Fruit fly (Drosophila melanogaster) whole organism, embryonic: ENCODE results near the gene CG13364.
A peak's percentile ranks its signal among the peaks of the same experiment; 100 is the strongest.

Experiments used
- Bteb2 ChIP-seq: fragments of 200-800 bp; sonication (Bioruptor generic); optimal IDR thresholded peaks from 2 replicates; lab custom pipeline; 2016; ENCODE audit warnings: missing biosample characterization, missing genetic modification characterization
- CG1024 ChIP-seq: fragments of 200-800 bp; sonication (Bioruptor generic); IDR thresholded peaks from 2 replicates; pipeline ENCODE4 v1.3.6; 2022; ENCODE audit warnings: missing biosample characterization, missing genetic modification characterization
- CG10274 ChIP-seq: fragments of 200-800 bp; sonication (Bioruptor generic); optimal IDR thresholded peaks from 3 replicates; lab custom pipeline; 2017; ENCODE audit warnings: missing biosample characterization, mild to moderate bottlenecking, missing genetic modification characterization
- CG10654 ChIP-seq: fragments of 200-800 bp; sonication (Bioruptor generic); optimal IDR thresholded peaks from 2 replicates; lab custom pipeline; 2016; ENCODE audit warnings: missing biosample characterization, missing genetic modification characterization
- CG11247 ChIP-seq: fragments of 200-800 bp; sonication (Bioruptor generic); IDR thresholded peaks from 2 replicates; pipeline ENCODE4 v1.3.6; 2022; ENCODE audit warnings: missing biosample characterization, missing genetic modification characterization
- CG12769 ChIP-seq: fragments of 200-800 bp; sonication (Bioruptor generic); optimal IDR thresholded peaks from 2 replicates; lab custom pipeline; 2019; ENCODE audit warnings: missing biosample characterization, mild to moderate bottlenecking, missing genetic modification characterization, moderate library complexity
- CG14667 ChIP-seq: fragments of 200-800 bp; sonication (Bioruptor generic); IDR thresholded peaks from 2 replicates; pipeline ENCODE4 v1.3.6; 2022; ENCODE audit warnings: missing biosample characterization, missing genetic modification characterization
- CG14860 ChIP-seq: fragments of 200-800 bp; sonication (Bioruptor generic); IDR thresholded peaks from 3 replicates; pipeline ENCODE4 v1.3.6; 2022; ENCODE audit warnings: missing biosample characterization, missing genetic modification characterization; ENCODE audit not compliant: partially characterized antibody
- CG16779 ChIP-seq: fragments of 200-800 bp; sonication (Bioruptor generic); IDR thresholded peaks from 2 replicates; pipeline ENCODE4 v1.3.6; 2022; ENCODE audit warnings: missing biosample characterization, missing genetic modification characterization
- CG2120 ChIP-seq: fragments of 200-800 bp; sonication (Bioruptor generic); optimal IDR thresholded peaks from 3 replicates; lab custom pipeline; 2016; ENCODE audit warnings: missing biosample characterization, missing genetic modification characterization
- CG2129 ChIP-seq: fragments of 200-800 bp; sonication (Bioruptor generic); IDR thresholded peaks from 2 replicates; pipeline ENCODE4 v1.3.6; 2022; ENCODE audit warnings: missing biosample characterization, missing genetic modification characterization; ENCODE audit not compliant: partially characterized antibody
- CG2202 ChIP-seq: fragments of 200-800 bp; sonication (Bioruptor generic); optimal IDR thresholded peaks from 2 replicates; lab custom pipeline; 2018; ENCODE audit warnings: missing biosample characterization, mild to moderate bottlenecking, missing genetic modification characterization
- CG30403 ChIP-seq: fragments of 200-800 bp; sonication (Bioruptor generic); optimal IDR thresholded peaks from 3 replicates; lab custom pipeline; 2016; ENCODE audit warnings: missing biosample characterization, missing genetic modification characterization
- CG3065 ChIP-seq: fragments of 200-800 bp; sonication (Bioruptor generic); optimal IDR thresholded peaks from 2 replicates; lab custom pipeline; 2016; ENCODE audit warnings: missing biosample characterization, missing genetic modification characterization
- CG32767 ChIP-seq: fragments of 200-800 bp; sonication (Bioruptor generic); IDR thresholded peaks from 2 replicates; pipeline ENCODE4 v1.3.6; 2022; ENCODE audit warnings: missing biosample characterization, missing genetic modification characterization
- CG3281 ChIP-seq: fragments of 200-800 bp; sonication (Bioruptor generic); optimal IDR thresholded peaks from 3 replicates; lab custom pipeline; 2017; ENCODE audit warnings: missing biosample characterization, mild to moderate bottlenecking, missing genetic modification characterization
- CG3847 ChIP-seq: fragments of 200-800 bp; sonication (Bioruptor generic); IDR thresholded peaks from 2 replicates; pipeline ENCODE4 v1.3.6; 2022; ENCODE audit warnings: missing biosample characterization, missing genetic modification characterization
- CG43689 ChIP-seq: fragments of 200-800 bp; sonication (Bioruptor generic); IDR thresholded peaks from 2 replicates; pipeline ENCODE4 v1.3.6; 2022; ENCODE audit warnings: missing biosample characterization, missing genetic modification characterization
- CG4854 ChIP-seq: fragments of 200-800 bp; sonication (Bioruptor generic); optimal IDR thresholded peaks from 2 replicates; lab custom pipeline; 2016; ENCODE audit warnings: missing biosample characterization, missing genetic modification characterization, inconsistent platforms
- CG6854 ChIP-seq: fragments of 200-800 bp; sonication (Bioruptor generic); optimal IDR thresholded peaks from 3 replicates; lab custom pipeline; 2017; ENCODE audit warnings: missing biosample characterization, mild to moderate bottlenecking, missing genetic modification characterization
- CG7372 ChIP-seq: fragments of 200-800 bp; sonication (Bioruptor generic); IDR thresholded peaks from 2 replicates; pipeline ENCODE4 v1.3.6; 2022; ENCODE audit warnings: missing biosample characterization, missing genetic modification characterization
- CG7745 ChIP-seq: fragments of 200-800 bp; sonication (Bioruptor generic); optimal IDR thresholded peaks from 2 replicates; lab custom pipeline; 2018; ENCODE audit warnings: missing biosample characterization, mild to moderate bottlenecking, missing genetic modification characterization, moderate library complexity
- CG7987 ChIP-seq: fragments of 200-800 bp; sonication (Bioruptor generic); optimal IDR thresholded peaks from 2 replicates; lab custom pipeline; 2018; ENCODE audit warnings: missing biosample characterization, mild to moderate bottlenecking, missing genetic modification characterization, moderate library complexity
- Dip3 ChIP-seq: fragments of 200-800 bp; sonication (Bioruptor generic); optimal IDR thresholded peaks from 3 replicates; lab custom pipeline; 2016; ENCODE audit warnings: missing biosample characterization, missing genetic modification characterization
- Dref ChIP-seq: fragments of 200-800 bp; sonication (Bioruptor generic); IDR thresholded peaks from 2 replicates; pipeline ENCODE4 v1.3.6; 2022; ENCODE audit warnings: missing biosample characterization, missing genetic modification characterization
- Gsc ChIP-seq: fragments of 200-800 bp; sonication (Bioruptor generic); IDR thresholded peaks from 2 replicates; pipeline ENCODE4 v1.3.6; 2022; ENCODE audit warnings: missing biosample characterization, missing genetic modification characterization
- HLH54F ChIP-seq: fragments of 200-800 bp; sonication (Bioruptor generic); optimal IDR thresholded peaks from 3 replicates; lab custom pipeline; 2016; ENCODE audit warnings: missing biosample characterization, missing genetic modification characterization
- Max ChIP-seq: fragments of 200-800 bp; sonication (Bioruptor generic); optimal IDR thresholded peaks from 2 replicates; lab custom pipeline; 2016; ENCODE audit warnings: missing biosample characterization, mild to moderate bottlenecking, missing genetic modification characterization
- Mrtf ChIP-seq: fragments of 200-800 bp; sonication (Bioruptor generic); IDR thresholded peaks from 3 replicates; pipeline ENCODE4 v1.3.6; 2022; ENCODE audit warnings: missing biosample characterization, missing genetic modification characterization
- Taf1 ChIP-seq: fragments of 200-800 bp; sonication (Bioruptor generic); IDR thresholded peaks from 2 replicates; pipeline ENCODE4 v1.3.6; 2022; ENCODE audit warnings: missing biosample characterization, missing genetic modification characterization
- ara ChIP-seq: fragments of 200-800 bp; sonication (Bioruptor generic); IDR thresholded peaks from 2 replicates; pipeline ENCODE4 v1.3.6; 2022; ENCODE audit warnings: missing biosample characterization, missing genetic modification characterization
- ash1 ChIP-seq: fragments of 200-800 bp; sonication (Bioruptor generic); optimal IDR thresholded peaks from 2 replicates; lab custom pipeline; 2018; ENCODE audit warnings: missing biosample characterization, mild to moderate bottlenecking, missing genetic modification characterization
- bcd ChIP-seq: fragments of 200-800 bp; sonication (Bioruptor generic); optimal IDR thresholded peaks from 2 replicates; lab custom pipeline; 2017; ENCODE audit warnings: missing biosample characterization, mild to moderate bottlenecking, missing genetic modification characterization
- chn ChIP-seq: fragments of 200-800 bp; sonication (Bioruptor generic); optimal IDR thresholded peaks from 2 replicates; lab custom pipeline; 2016; ENCODE audit warnings: missing biosample characterization, missing genetic modification characterization
- crp ChIP-seq, 2 experiments: fragments of 200-800 bp; sonication (Bioruptor generic); optimal IDR thresholded peaks; 2 replicates in 1 of 2; 3 replicates in 1 of 2; lab custom pipeline; 2017; ENCODE audit warnings: missing biosample characterization in 2 of 2, missing genetic modification characterization in 2 of 2, mild to moderate bottlenecking in 1 of 2, moderate library complexity in 1 of 2
- cwo ChIP-seq: fragments of 200-800 bp; sonication (Bioruptor generic); optimal IDR thresholded peaks from 3 replicates; lab custom pipeline; 2017; ENCODE audit warnings: missing biosample characterization, missing genetic modification characterization, mild to moderate bottlenecking, moderate library complexity, missing genetic modification reagents
- da ChIP-seq: fragments of 200-800 bp; sonication (Bioruptor generic); optimal IDR thresholded peaks from 2 replicates; lab custom pipeline; 2016; ENCODE audit warnings: missing biosample characterization, missing genetic modification characterization
- dysf ChIP-seq: fragments of 200-800 bp; sonication (Bioruptor generic); IDR thresholded peaks from 3 replicates; pipeline ENCODE4 v1.3.6; 2022; ENCODE audit warnings: missing biosample characterization, missing genetic modification characterization
- en ChIP-seq: fragments of 200-800 bp; sonication (Bioruptor generic); optimal IDR thresholded peaks from 2 replicates; lab custom pipeline; 2016; ENCODE audit warnings: missing biosample characterization, missing genetic modification characterization
- gce ChIP-seq: fragments of 200-800 bp; sonication (Bioruptor generic); IDR thresholded peaks from 3 replicates; pipeline ENCODE4 v1.3.6; 2022; ENCODE audit warnings: missing biosample characterization, missing genetic modification characterization
- gcm2 ChIP-seq: fragments of 200-800 bp; sonication (Bioruptor generic); optimal IDR thresholded peaks from 2 replicates; lab custom pipeline; 2016; ENCODE audit warnings: missing biosample characterization, missing genetic modification characterization
- grn ChIP-seq: fragments of 200-800 bp; sonication (Bioruptor generic); optimal IDR thresholded peaks from 3 replicates; lab custom pipeline; 2017; ENCODE audit warnings: missing biosample characterization, missing genetic modification characterization
- lbe ChIP-seq: fragments of 200-800 bp; sonication (Bioruptor generic); optimal IDR thresholded peaks from 2 replicates; lab custom pipeline; 2016; ENCODE audit warnings: missing biosample characterization, mild to moderate bottlenecking, missing genetic modification characterization
- onecut ChIP-seq: fragments of 200-800 bp; sonication (Bioruptor generic); IDR thresholded peaks from 2 replicates; pipeline ENCODE4 v1.3.6; 2022; ENCODE audit warnings: missing biosample characterization, missing genetic modification characterization
- peb ChIP-seq: fragments of 200-800 bp; sonication (Bioruptor generic); IDR thresholded peaks from 2 replicates; pipeline ENCODE4 v1.3.6; 2022; ENCODE audit warnings: missing biosample characterization, missing genetic modification characterization
- pho ChIP-seq: fragments of 200-800 bp; sonication (Bioruptor generic); optimal IDR thresholded peaks from 2 replicates; lab custom pipeline; 2016; ENCODE audit warnings: missing biosample characterization, missing genetic modification characterization
- phol ChIP-seq: fragments of 200-800 bp; sonication (Bioruptor generic); optimal IDR thresholded peaks from 3 replicates; lab custom pipeline; 2018; ENCODE audit warnings: missing biosample characterization, mild to moderate bottlenecking, missing genetic modification characterization, moderate library complexity
- repo ChIP-seq: fragments of 200-800 bp; sonication (Bioruptor generic); optimal IDR thresholded peaks from 2 replicates; lab custom pipeline; 2016; ENCODE audit warnings: missing biosample characterization, missing genetic modification characterization
- ro ChIP-seq: fragments of 200-800 bp; sonication (Bioruptor generic); IDR thresholded peaks from 2 replicates; pipeline ENCODE4 v1.3.6; 2022; ENCODE audit warnings: missing biosample characterization, missing genetic modification characterization
- slbo ChIP-seq: fragments of 200-800 bp; sonication (Bioruptor generic); IDR thresholded peaks from 2 replicates; pipeline ENCODE4 v1.3.6; 2022; ENCODE audit warnings: missing biosample characterization, missing genetic modification characterization
- tll ChIP-seq, 2 experiments: fragments of 200-800 bp in 1 of 2; fragments of >200 bp in 1 of 2; sonication (Bioruptor generic) in 1 of 2; optimal IDR thresholded peaks; 2 replicates each; lab custom pipeline; 2017 to 2019; ENCODE audit warnings: missing biosample characterization in 2 of 2, missing genetic modification characterization in 2 of 2, mild to moderate bottlenecking in 1 of 2, moderate library complexity in 1 of 2
- twi ChIP-seq: fragments of 200-800 bp; optimal IDR thresholded peaks from 2 replicates; lab custom pipeline; 2019; ENCODE audit warnings: missing biosample characterization, mild to moderate bottlenecking, missing genetic modification characterization, moderate library complexity

CG13364 gene

DNA sequence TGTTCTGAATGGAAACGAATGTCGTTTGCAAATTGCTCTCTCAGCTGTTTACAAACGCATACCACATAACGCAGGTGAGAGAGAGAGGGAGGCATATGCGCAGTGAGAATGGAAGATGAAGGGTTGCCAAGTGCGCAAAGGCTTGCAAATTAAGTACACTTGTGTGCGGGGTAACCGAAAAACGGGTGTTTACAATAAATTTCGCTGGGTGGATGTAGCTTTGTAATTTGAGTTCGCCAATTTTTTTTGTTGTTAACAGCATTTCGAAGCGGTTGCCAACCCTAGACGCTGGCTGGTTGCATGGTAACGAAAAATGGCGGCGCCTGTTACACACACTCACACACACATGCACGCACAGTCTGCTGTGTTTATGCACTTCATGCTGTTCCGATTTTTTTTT is 29.9 kb upstream of the CG13364 start (continued):
- TF ChIP-seq grn (GFP tag; lab: Kevin White, UChicago) (peak; percentile 44), gcm2 (GFP tag; lab: Kevin White, UChicago) (peak; percentile 96), dysf (GFP tag; lab: Robert Waterston, UW) (peak; percentile 98), HLH54F (GFP tag; lab: Kevin White, UChicago) (peak; percentile 95), CG12769 (tag; lab: Kevin White, UChicago) (peak; percentile 98), CG7987 (GFP tag; lab: Kevin White, UChicago) (peak; percentile 88), CG32767 (GFP tag; lab: Robert Waterston, UW) (peak; percentile 97), ro (GFP tag; lab: Robert Waterston, UW) (peak; percentile 89), phol (tag; lab: Kevin White, UChicago) (peak; percentile 96), CG10274 (GFP tag; lab: Kevin White, UChicago) (peak; percentile 90), CG14860 (GFP tag; lab: Robert Waterston, UW) (no peak), repo (GFP tag; lab: Kevin White, UChicago) (peak; percentile 95), CG2120 (GFP tag; lab: Kevin White, UChicago) (peak; percentile 93), CG4854 (GFP tag; lab: Kevin White, UChicago) (peak; percentile 88), CG11247 (GFP tag; lab: Robert Waterston, UW) (peak; percentile 96), ash1 (GFP tag; lab: Kevin White, UChicago) (peak; percentile 86), tll (GFP tag; optimal IDR thresholded peaks at IDR 0.05; lab: Kevin White, UChicago) (no peak), CG16779 (GFP tag; lab: Robert Waterston, UW) (peak; percentile 94), CG7372 (peak; percentile 97), CG10654 (GFP tag; lab: Kevin White, UChicago) (peak; percentile 92), peb (peak; percentile 94), CG3281 (GFP tag; lab: Kevin White, UChicago) (peak; percentile 94), bcd (GFP tag; lab: Kevin White, UChicago) (peak; percentile 94), chn (GFP tag; lab: Kevin White, UChicago) (peak; percentile 95), pho (GFP tag; lab: Kevin White, UChicago) (peak; percentile 88), crp (GFP tag; optimal IDR thresholded peaks at IDR 0.05; lab: Kevin White, UChicago) (peak in 1 of 2 experiments; percentile 71), slbo (GFP tag; lab: Robert Waterston, UW) (peak; percentile 96), da (GFP tag; lab: Kevin White, UChicago) (peak; percentile 87), CG30403 (GFP tag; lab: Kevin White, UChicago) (peak; percentile 92), gce (GFP tag; lab: Robert Waterston, UW) (peak; percentile 97), Dref (GFP tag; lab: Robert Waterston, UW) (peak; percentile 46), CG3065 (GFP tag; lab: Kevin White, UChicago) (peak; percentile 87), ara (peak; percentile 97), Mrtf (GFP tag; lab: Robert Waterston, UW) (peak; percentile 96), CG2129 (GFP tag; lab: Robert Waterston, UW) (no peak), onecut (GFP tag; lab: Robert Waterston, UW) (peak; percentile 95), CG14667 (peak; percentile 93), Gsc (GFP tag; lab: Robert Waterston, UW) (peak; percentile 71), CG3847 (peak; percentile 95), twi (tag; lab: Kevin White, UChicago) (peak; percentile 81), Bteb2 (peak; percentile 91), CG1024 (peak; percentile 91), en (GFP tag; lab: Kevin White, UChicago) (peak; percentile 91), Max (GFP tag; lab: Kevin White, UChicago) (peak; percentile 86), lbe (GFP tag; lab: Kevin White, UChicago) (peak; percentile 95), Taf1 (peak; percentile 95), CG43689 (GFP tag; lab: Robert Waterston, UW) (peak; percentile 85), Dip3 (GFP tag; lab: Kevin White, UChicago) (peak; percentile 92), CG6854 (GFP tag; lab: Kevin White, UChicago) (peak; percentile 93), CG2202 (tag; lab: Kevin White, UChicago) (peak; percentile 85), cwo (peak; percentile 89), CG7745 (tag; lab: Kevin White, UChicago) (no peak)
